Fruit fly (Drosophila melanogaster) S2 (cell line): Measurements from ENCODE around the gene CG8509.

Experiments
- CG8478 ChIP-seq: fragments of >200 bp; optimal IDR thresholded peaks from 2 replicates; lab custom pipeline; 2018
- CTCF ChIP-seq, 2 experiments: fragments of >200 bp; optimal IDR thresholded peaks; 2 replicates each; lab custom pipeline; 2018

- TF ChIP-seq CTCF (optimal IDR thresholded peaks at IDR 0.05; lab: Kevin White, UChicago) (no peak), CG8478 (no peak)
Observed at dm6 chrX:15804790-15805189, 4.6 kb upstream of the CG8509 start.
